Worm (Caenorhabditis elegans) whole organism, L2 larva: ENCODE measurements around the gene R08C7.4.

Experiments
- C34F6.9 ChIP-seq: fragments of 150-350 bp; optimal IDR thresholded peaks from 2 replicates; lab custom pipeline; 2014; ENCODE audit warnings: missing biosample characterization, missing genetic modification characterization
- R02D3.7 ChIP-seq: fragments of 150-350 bp; optimal IDR thresholded peaks from 2 replicates; lab custom pipeline; 2014; ENCODE audit warnings: missing biosample characterization, missing genetic modification characterization
- Y55F3AM.14 ChIP-seq: fragments of 200-800 bp; sonication (Bioruptor generic); optimal IDR thresholded peaks from 2 replicates; lab custom pipeline; 2018; ENCODE audit warnings: mild to moderate bottlenecking, missing genetic modification characterization, missing compliant biosample characterization
- ZK546.5 ChIP-seq: sonication (generic microtip); optimal IDR thresholded peaks from 2 replicates; lab custom pipeline; 2017; ENCODE audit warnings: missing biosample characterization, missing genetic modification characterization
- ama-1 ChIP-seq: fragments of 150-350 bp; optimal IDR thresholded peaks from 2 replicates; lab custom pipeline; 2018; ENCODE audit warnings: inconsistent platforms
- blmp-1 ChIP-seq: sonication (generic microtip); optimal IDR thresholded peaks from 2 replicates; lab custom pipeline; 2017; ENCODE audit warnings: missing genetic modification characterization, mild to moderate bottlenecking, missing compliant biosample characterization, antibody characterized with exemption, moderate library complexity; ENCODE audit not compliant: insufficient read depth
- ceh-82 ChIP-seq: fragments of 150-350 bp; optimal IDR thresholded peaks from 2 replicates; lab custom pipeline; 2014; ENCODE audit warnings: missing biosample characterization, missing genetic modification characterization
- crh-2 ChIP-seq: sonication (generic microtip); optimal IDR thresholded peaks from 2 replicates; lab custom pipeline; 2017; ENCODE audit warnings: missing biosample characterization, missing genetic modification characterization
- egl-27 ChIP-seq: sonication (generic microtip); optimal IDR thresholded peaks from 3 replicates; lab custom pipeline; 2017; ENCODE audit warnings: missing biosample characterization, missing genetic modification reagents, missing genetic modification characterization
- elt-1 ChIP-seq: fragments of 150-350 bp; optimal IDR thresholded peaks from 2 replicates; lab custom pipeline; 2014; ENCODE audit warnings: missing biosample characterization, missing genetic modification characterization
- elt-3 ChIP-seq: sonication (generic microtip); optimal IDR thresholded peaks from 2 replicates; lab custom pipeline; 2017; ENCODE audit warnings: missing biosample characterization, missing genetic modification characterization
- fos-1 ChIP-seq: fragments of 150-350 bp; optimal IDR thresholded peaks from 2 replicates; lab custom pipeline; 2014; ENCODE audit warnings: missing biosample characterization, missing genetic modification characterization
- gmeb-1 ChIP-seq: fragments of 150-350 bp; optimal IDR thresholded peaks from 2 replicates; lab custom pipeline; 2014; ENCODE audit warnings: missing biosample characterization, missing genetic modification characterization
- lin-11 ChIP-seq: fragments of 150-350 bp; sonication (generic microtip); optimal IDR thresholded peaks from 2 replicates; lab custom pipeline; 2014; ENCODE audit warnings: missing biosample characterization, missing genetic modification characterization, inconsistent platforms, mixed read lengths
- lin-13 ChIP-seq: fragments of 150-350 bp; optimal IDR thresholded peaks from 2 replicates; lab custom pipeline; 2014; ENCODE audit warnings: missing biosample characterization, missing genetic modification reagents, missing genetic modification characterization
- lin-39 ChIP-seq: fragments of 150-350 bp; optimal IDR thresholded peaks from 2 replicates; lab custom pipeline; 2014; ENCODE audit warnings: missing biosample characterization, missing genetic modification reagents, missing genetic modification characterization
- lsy-2 ChIP-seq, 2 experiments: fragments of 150-350 bp in 1 of 2; sonication (generic microtip) in 1 of 2; optimal IDR thresholded peaks; 2 replicates each; lab custom pipeline; 2014 to 2017; ENCODE audit warnings: missing biosample characterization in 2 of 2, missing genetic modification characterization in 2 of 2
- mbf-1 ChIP-seq: sonication (generic microtip); optimal IDR thresholded peaks from 2 replicates; lab custom pipeline; 2017; ENCODE audit warnings: missing biosample characterization, missing genetic modification characterization
- mdl-1 ChIP-seq, 2 experiments: fragments of 150-350 bp in 1 of 2; sonication (generic microtip) in 1 of 2; optimal IDR thresholded peaks; 2 replicates each; lab custom pipeline; 2017; ENCODE audit warnings: missing biosample characterization in 2 of 2, missing genetic modification characterization in 2 of 2
- nhr-11 ChIP-seq: fragments of 150-350 bp; optimal IDR thresholded peaks from 2 replicates; lab custom pipeline; 2014; ENCODE audit warnings: missing biosample characterization, missing genetic modification characterization
- nhr-129 ChIP-seq: fragments of 150-350 bp; optimal IDR thresholded peaks from 2 replicates; lab custom pipeline; 2014; ENCODE audit warnings: missing biosample characterization, missing genetic modification characterization
- nhr-21 ChIP-seq: fragments of 150-350 bp; optimal IDR thresholded peaks from 2 replicates; lab custom pipeline; 2014; ENCODE audit warnings: missing biosample characterization, missing genetic modification characterization
- nhr-237 ChIP-seq: fragments of 150-350 bp; optimal IDR thresholded peaks from 2 replicates; lab custom pipeline; 2014; ENCODE audit warnings: missing biosample characterization, missing genetic modification characterization
- nhr-77 ChIP-seq: fragments of 150-350 bp; optimal IDR thresholded peaks from 2 replicates; lab custom pipeline; 2014; ENCODE audit warnings: missing biosample characterization, missing genetic modification characterization
- sem-4 ChIP-seq: fragments of 150-350 bp; optimal IDR thresholded peaks from 2 replicates; lab custom pipeline; 2014; ENCODE audit warnings: missing biosample characterization, missing genetic modification reagents, missing genetic modification characterization
- unc-39 ChIP-seq: fragments of 150-350 bp; optimal IDR thresholded peaks from 2 replicates; lab custom pipeline; 2014; ENCODE audit warnings: missing biosample characterization, missing genetic modification characterization
- ztf-1 ChIP-seq: fragments of 200-800 bp; sonication (Bioruptor generic); conservative IDR thresholded peaks from 2 replicates; pipeline ENCODE4 v1.3.6; 2022; ENCODE audit warnings: missing genetic modification characterization, missing compliant biosample characterization
- ztf-11 ChIP-seq: sonication (generic microtip); optimal IDR thresholded peaks from 2 replicates; lab custom pipeline; 2017; ENCODE audit warnings: missing biosample characterization, missing genetic modification characterization
- ztf-4 ChIP-seq: fragments of 150-350 bp; optimal IDR thresholded peaks from 2 replicates; lab custom pipeline; 2014; ENCODE audit warnings: missing biosample characterization, missing genetic modification characterization

Gene R08C7.4

ce11 chrIV:4456658-4457057 is 21.8 kb downstream of the R08C7.4 start:
- TF ChIP-seq mdl-1 (tag; optimal IDR thresholded peaks at IDR 0.05; lab: Kevin White, UChicago), result no peak
- TF ChIP-seq Y55F3AM.14 (GFP tag; lab: Kevin White, UChicago), result no peak
- TF ChIP-seq egl-27, result no peak
- TF ChIP-seq gmeb-1, result no peak
- TF ChIP-seq elt-1 (tag; lab: Kevin White, UChicago), result no peak
- no peak for TF ChIP-seq lsy-2 (tag; optimal IDR thresholded peaks at IDR 0.05; lab: Kevin White, UChicago)
- no peak for TF ChIP-seq mbf-1 (tag; lab: Kevin White, UChicago)
- no peak for TF ChIP-seq nhr-77 (tag; lab: Kevin White, UChicago)
- TF ChIP-seq blmp-1 (tag; lab: Kevin White, UChicago), result no peak
- TF ChIP-seq sem-4 (tag; lab: Kevin White, UChicago), result no peak
- TF ChIP-seq R02D3.7 (tag; lab: Kevin White, UChicago), result no peak
- TF ChIP-seq ceh-82, result no peak
- TF ChIP-seq lin-11 (tag; lab: Kevin White, UChicago), result no peak

- no peak for TF ChIP-seq crh-2 (tag; lab: Kevin White, UChicago)
- TF ChIP-seq gmeb-1, result no peak
- TF ChIP-seq ztf-4 (tag; lab: Kevin White, UChicago), result no peak
- no peak for TF ChIP-seq lin-11 (tag; lab: Kevin White, UChicago)
- no peak for TF ChIP-seq ztf-11 (tag; lab: Kevin White, UChicago)
- TF ChIP-seq, all 48 proteins: peak for 0
Observed at ce11 chrIV:4459342-4459741, 24.5 kb downstream of the R08C7.4 start.

- TF ChIP-seq ztf-1 (GFP tag; lab: Robert Waterston, UW) (no peak), blmp-1 (tag; lab: Kevin White, UChicago) (no peak), nhr-237 (tag; lab: Kevin White, UChicago) (no peak), nhr-129 (tag; lab: Kevin White, UChicago) (no peak), nhr-77 (tag; lab: Kevin White, UChicago) (no peak), nhr-11 (tag; lab: Kevin White, UChicago) (no peak), lsy-2 (tag; optimal IDR thresholded peaks at IDR 0.05; lab: Kevin White, UChicago) (no peak), sem-4 (tag; lab: Kevin White, UChicago) (no peak)
- TF ChIP-seq, all 48 proteins: peak for 0
Observed at ce11 chrIV:4463132-4463531, 28.3 kb downstream of the R08C7.4 start, which contains the start of gene M01H9.2. TSS of gene M01H9.2 (minus strand) at chrIV:4463232.

- TF ChIP-seq nhr-11 (tag; lab: Kevin White, UChicago) (no peak), elt-3 (tag; lab: Kevin White, UChicago) (no peak), ztf-11 (tag; lab: Kevin White, UChicago) (no peak), Y55F3AM.14 (GFP tag; lab: Kevin White, UChicago) (no peak), ztf-4 (tag; lab: Kevin White, UChicago) (no peak), lin-39 (tag; lab: Kevin White, UChicago) (no peak), ZK546.5 (tag; lab: Kevin White, UChicago) (no peak)
Observed at ce11 chrIV:4465184-4465583, 30.4 kb downstream of the R08C7.4 start, which contains the start of gene M01H9.5. TSS of gene M01H9.5 (plus strand) at chrIV:4465484.

- TF ChIP-seq lin-13 (GFP tag; lab: Kevin White, UChicago), result peak; percentile 47
- TF ChIP-seq ama-1 (lab: Kevin White, UChicago), result peak; percentile 97
- TF ChIP-seq C34F6.9 (tag; lab: Kevin White, UChicago), result peak; percentile 27
- peak in 1 of 2 experiments; percentile 37 for TF ChIP-seq lsy-2 (tag; optimal IDR thresholded peaks at IDR 0.05; lab: Kevin White, UChicago)
- TF ChIP-seq sem-4 (tag; lab: Kevin White, UChicago), result peak; percentile 36
- peak; percentile 65 for TF ChIP-seq nhr-129 (tag; lab: Kevin White, UChicago)
- TF ChIP-seq nhr-77 (tag; lab: Kevin White, UChicago), result no peak
- peak; percentile 16 for TF ChIP-seq crh-2 (tag; lab: Kevin White, UChicago)
- no peak for TF ChIP-seq unc-39 (tag; lab: Kevin White, UChicago)
- TF ChIP-seq Y55F3AM.14 (GFP tag; lab: Kevin White, UChicago), result peak; percentile 54
- peak; percentile 48 for TF ChIP-seq nhr-21 (tag; lab: Kevin White, UChicago)
- peak; percentile 2 for TF ChIP-seq ztf-4 (tag; lab: Kevin White, UChicago)
- no peak for TF ChIP-seq nhr-11 (tag; lab: Kevin White, UChicago)
Observed at ce11 chrIV:4468046-4468727, 33.4 kb downstream of the R08C7.4 start.

ce11 chrIV:4469055-4469454 is 34.2 kb downstream of the R08C7.4 start:
- TF ChIP-seq fos-1 (tag; lab: Kevin White, UChicago) (no peak), lin-39 (tag; lab: Kevin White, UChicago) (no peak), ama-1 (lab: Kevin White, UChicago) (peak; percentile 59), Y55F3AM.14 (GFP tag; lab: Kevin White, UChicago) (peak; percentile 11)
- TF ChIP-seq, all 48 proteins: peak for 2
